Worm (Caenorhabditis elegans) whole organism, L2 larva: ENCODE measurements around the gene phf-10.

Source experiments
- R02D3.7 ChIP-seq: fragments of 150-350 bp; optimal IDR thresholded peaks from 2 replicates; lab custom pipeline; 2014; ENCODE audit warnings: missing biosample characterization, missing genetic modification characterization
- ama-1 ChIP-seq: fragments of 150-350 bp; optimal IDR thresholded peaks from 2 replicates; lab custom pipeline; 2018; ENCODE audit warnings: inconsistent platforms
- ceh-82 ChIP-seq: fragments of 150-350 bp; optimal IDR thresholded peaks from 2 replicates; lab custom pipeline; 2014; ENCODE audit warnings: missing biosample characterization, missing genetic modification characterization
- elt-3 ChIP-seq: sonication (generic microtip); optimal IDR thresholded peaks from 2 replicates; lab custom pipeline; 2017; ENCODE audit warnings: missing biosample characterization, missing genetic modification characterization
- fos-1 ChIP-seq: fragments of 150-350 bp; optimal IDR thresholded peaks from 2 replicates; lab custom pipeline; 2014; ENCODE audit warnings: missing biosample characterization, missing genetic modification characterization
- mdl-1 ChIP-seq, 2 experiments: fragments of 150-350 bp in 1 of 2; sonication (generic microtip) in 1 of 2; optimal IDR thresholded peaks; 2 replicates each; lab custom pipeline; 2017; ENCODE audit warnings: missing biosample characterization in 2 of 2, missing genetic modification characterization in 2 of 2
- nhr-21 ChIP-seq: fragments of 150-350 bp; optimal IDR thresholded peaks from 2 replicates; lab custom pipeline; 2014; ENCODE audit warnings: missing biosample characterization, missing genetic modification characterization
- nhr-25 ChIP-seq: fragments of 150-350 bp; sonication (generic microtip); optimal IDR thresholded peaks from 3 replicates; lab custom pipeline; 2014; ENCODE audit warnings: missing biosample characterization, missing genetic modification characterization
- skn-1 ChIP-seq: sonication (generic microtip); optimal IDR thresholded peaks from 2 replicates; lab custom pipeline; 2017; ENCODE audit warnings: missing biosample characterization, missing genetic modification characterization
- unc-62 ChIP-seq: fragments of 150-350 bp; optimal IDR thresholded peaks from 2 replicates; lab custom pipeline; 2014; ENCODE audit warnings: missing biosample characterization, missing genetic modification reagents, missing genetic modification characterization
- ztf-11 ChIP-seq: sonication (generic microtip); optimal IDR thresholded peaks from 2 replicates; lab custom pipeline; 2017; ENCODE audit warnings: missing biosample characterization, missing genetic modification characterization
- ztf-4 ChIP-seq: fragments of 150-350 bp; optimal IDR thresholded peaks from 2 replicates; lab custom pipeline; 2014; ENCODE audit warnings: missing biosample characterization, missing genetic modification characterization

DNA sequence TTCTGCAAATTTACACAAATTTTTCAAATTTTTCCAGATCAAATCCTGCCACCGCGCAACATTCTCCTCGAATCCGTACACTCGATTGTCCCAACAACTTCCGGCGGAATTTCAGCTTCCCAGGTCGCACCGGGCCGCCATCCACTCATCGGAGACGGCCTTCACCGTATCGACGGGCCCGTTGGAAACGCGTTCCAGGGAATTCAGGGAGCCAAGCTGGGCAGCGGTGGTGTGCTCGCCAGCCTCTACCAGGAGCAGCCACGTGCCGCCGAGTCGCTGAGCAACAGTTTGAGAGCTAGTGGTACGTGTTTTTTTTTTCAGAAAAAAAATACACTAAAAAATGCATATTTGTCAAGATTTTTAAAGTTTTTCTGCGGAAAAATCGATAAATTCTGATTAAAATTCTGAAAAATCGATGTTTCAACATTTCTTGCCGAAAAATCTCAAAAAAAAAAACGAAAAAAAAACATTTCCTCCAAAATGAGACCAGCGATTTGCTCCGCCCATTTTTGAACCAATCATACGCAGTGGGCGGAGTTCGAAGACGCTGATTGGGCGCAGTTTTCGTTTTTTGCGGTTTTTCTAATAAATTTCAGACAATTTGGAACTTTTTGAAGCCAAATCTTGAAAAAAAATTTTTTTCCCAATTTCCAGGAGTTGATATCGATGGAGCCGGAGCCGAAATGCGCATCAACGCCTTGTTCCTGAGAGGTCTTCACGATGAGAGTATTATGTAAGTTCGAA lies 45.8 kb upstream of the phf-10 start:
- TF ChIP-seq elt-3 (tag; lab: Kevin White, UChicago) (no peak), unc-62 (GFP tag; lab: Kevin White, UChicago) (no peak), fos-1 (tag; lab: Kevin White, UChicago) (no peak), ztf-4 (tag; lab: Kevin White, UChicago) (no peak), nhr-21 (no peak), mdl-1 (tag; optimal IDR thresholded peaks at IDR 0.05; lab: Kevin White, UChicago) (no peak), nhr-25 (tag; lab: Kevin White, UChicago) (no peak), ama-1 (lab: Kevin White, UChicago) (no peak), skn-1 (tag; lab: Kevin White, UChicago) (no peak), ceh-82 (tag; lab: Kevin White, UChicago) (no peak), ztf-11 (tag; lab: Kevin White, UChicago) (no peak), R02D3.7 (no peak)
